Worm (Caenorhabditis elegans): ENCODE results near the gene twk-26.

twk-26 gene

DNA sequence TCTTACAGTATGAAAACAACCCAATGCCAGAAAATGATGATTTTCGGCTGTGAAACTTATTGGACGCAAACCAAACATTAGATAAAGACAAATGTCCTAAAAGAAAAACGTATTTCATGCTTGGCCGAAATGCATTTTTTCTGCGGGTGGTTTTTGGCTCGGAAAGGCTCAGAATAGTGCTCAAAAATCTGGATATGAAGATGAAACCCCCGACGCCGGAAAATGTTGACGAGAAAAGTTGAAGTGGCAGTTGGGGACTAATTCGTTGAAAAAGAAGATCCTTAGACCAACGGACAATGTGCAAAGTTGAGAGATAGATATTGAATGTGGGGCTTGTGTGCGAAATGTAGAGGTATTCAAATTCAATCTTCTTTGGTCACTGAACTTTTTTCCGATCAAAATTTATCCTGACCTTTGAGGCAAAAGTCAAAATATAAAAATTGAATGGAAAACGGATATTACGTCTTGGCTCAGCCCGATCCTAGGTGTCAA lies 36.1 kb downstream of the twk-26 start, which contains the start of gene flp-18:
TSS of gene flp-18 (minus strand) at position 51 of the 492 bp plus-strand sequence.
- TF ChIP-seq cog-1 (tag; optimal IDR thresholded peaks at IDR 0.05), result no peak
- TF ChIP-seq ref-1 (GFP tag; conservative IDR thresholded peaks at IDR 0.05), result no peak
- no peak for TF ChIP-seq ztf-23 (GFP tag; IDR thresholded peaks at IDR 0.05)
- no peak for TF ChIP-seq T22C8.4 (GFP tag; IDR thresholded peaks at IDR 0.05)
- TF ChIP-seq flt-1 (GFP tag; IDR thresholded peaks at IDR 0.05), result no peak
- TF ChIP-seq med-1 (GFP tag; optimal IDR thresholded peaks at IDR 0.05; ENCODE audit: insufficient read depth), result no peak
- no peak for TF ChIP-seq tab-1 (GFP tag; IDR thresholded peaks at IDR 0.05)
- TF ChIP-seq ztf-29 (GFP tag; IDR thresholded peaks at IDR 0.05), result no peak
- TF ChIP-seq klf-2 (GFP tag; conservative IDR thresholded peaks at IDR 0.05), result no peak

DNA sequence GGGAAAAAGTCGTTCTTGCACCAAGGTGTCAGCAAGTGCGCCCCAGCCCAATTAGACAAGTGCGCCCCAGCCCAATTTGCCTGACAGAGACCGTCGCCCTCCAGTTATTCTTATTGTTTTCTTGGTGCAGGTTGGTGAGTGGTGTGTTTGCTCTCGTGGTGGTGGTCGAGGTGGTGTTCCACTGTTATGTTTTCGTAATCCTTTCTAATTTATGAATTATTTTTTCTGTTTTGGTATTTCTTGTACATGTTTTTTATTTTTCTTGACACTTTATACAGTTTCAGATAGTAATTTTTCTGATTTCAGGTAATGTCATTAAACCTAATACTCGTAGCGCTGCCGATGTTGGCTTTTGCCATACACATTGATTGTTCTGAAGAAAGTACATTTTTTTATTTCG lies 45.4 kb downstream of the twk-26 start, which contains the start of gene Y48D7A.1:
TSS of gene Y48D7A.1 (plus strand) at position 301 of the 400 bp plus-strand sequence.
- no peak for TF ChIP-seq ztf-29 (GFP tag; IDR thresholded peaks at IDR 0.05)
- no peak for TF ChIP-seq med-1 (GFP tag; optimal IDR thresholded peaks at IDR 0.05; ENCODE audit: insufficient read depth)

DNA sequence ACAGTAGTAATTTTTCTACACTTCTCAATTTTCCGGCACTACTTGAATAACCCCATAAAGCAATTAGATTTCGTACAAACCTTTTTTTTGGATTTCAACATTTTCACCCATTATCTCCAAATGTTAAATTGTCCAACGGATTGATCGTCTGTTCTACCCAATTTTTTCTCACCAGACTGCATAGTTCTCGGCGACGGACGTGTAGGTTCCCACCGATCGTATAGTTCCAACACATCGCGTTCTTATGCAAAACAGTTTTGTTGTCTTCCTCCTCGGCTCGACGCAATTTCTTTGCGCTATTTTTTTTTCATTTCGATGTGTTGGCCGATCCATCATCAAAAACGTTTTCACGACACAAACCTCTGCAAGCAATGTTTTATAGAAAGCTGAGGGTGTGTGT lies 50.9 kb downstream of the twk-26 start, which contains the start of gene Y41G9A.6:
TSS of gene Y41G9A.6 (minus strand) at position 101 of the 400 bp plus-strand sequence.
- no peak for TF ChIP-seq ztf-23 (GFP tag; IDR thresholded peaks at IDR 0.05)
- TF ChIP-seq ref-1 (GFP tag; conservative IDR thresholded peaks at IDR 0.05), result no peak
- no peak for TF ChIP-seq T22C8.4 (GFP tag; IDR thresholded peaks at IDR 0.05)
- no peak for TF ChIP-seq flt-1 (GFP tag; IDR thresholded peaks at IDR 0.05)
- TF ChIP-seq tab-1 (GFP tag; IDR thresholded peaks at IDR 0.05), result no peak
- TF ChIP-seq ztf-29 (GFP tag; IDR thresholded peaks at IDR 0.05), result no peak
- no peak for TF ChIP-seq cog-1 (tag; optimal IDR thresholded peaks at IDR 0.05)
- TF ChIP-seq klf-2 (GFP tag; conservative IDR thresholded peaks at IDR 0.05), result no peak
- TF ChIP-seq med-1 (GFP tag; optimal IDR thresholded peaks at IDR 0.05; ENCODE audit: insufficient read depth), result no peak
